Fruit fly (Drosophila melanogaster): ENCODE measurements around the gene Pvr.

dm6 chr2L:8205871-8206270 is 33.8 kb downstream of the Pvr start, which contains the start of gene CG8419:
- TF ChIP-seq CTCF (optimal IDR thresholded peaks at IDR 0.05) (no peak), CG8478 (optimal IDR thresholded peaks at IDR 0.05) (no peak)
